Worm (Caenorhabditis elegans): ENCODE results near the gene snt-3.

ce11 chrV:1327317-1327716 lies 43.5 kb downstream of the snt-3 start:
- TF ChIP-seq dao-5 (tag; optimal IDR thresholded peaks at IDR 0.05) (no peak), W03F9.2 (tag; optimal IDR thresholded peaks at IDR 0.05) (no peak)

Measured in whole organism, L4/young adult.